Worm (Caenorhabditis elegans) whole organism, young adult: Measurements from ENCODE around the gene msp-38.

Source experiments
- B0261.1 ChIP-seq: sonication (generic microtip); optimal IDR thresholded peaks from 2 replicates; lab custom pipeline; 2016; ENCODE audit warnings: mild to moderate bottlenecking, missing genetic modification characterization, moderate library complexity, missing compliant biosample characterization
- ama-1 ChIP-seq, 3 experiments: fragments of 150-350 bp in 1 of 3; sonication (generic microtip) in 2 of 3; optimal IDR thresholded peaks; 2 replicates each; lab custom pipeline; 2014 to 2018; ENCODE audit warnings: missing biosample characterization in 2 of 3, missing genetic modification characterization in 2 of 3, missing genetic modification reagents in 2 of 3
- ets-4 ChIP-seq: fragments of 200-800 bp; sonication (Bioruptor generic); optimal IDR thresholded peaks from 2 replicates; lab custom pipeline; 2018; ENCODE audit warnings: mild to moderate bottlenecking, missing genetic modification characterization, missing compliant biosample characterization
- madf-10 ChIP-seq: sonication (generic microtip); optimal IDR thresholded peaks from 2 replicates; lab custom pipeline; 2016; ENCODE audit warnings: mild to moderate bottlenecking, missing genetic modification characterization, missing compliant biosample characterization
- snpc-3.4 ChIP-seq: sonication (generic microtip); optimal IDR thresholded peaks from 2 replicates; lab custom pipeline; 2017; ENCODE audit warnings: missing genetic modification characterization, mild to moderate bottlenecking, missing compliant biosample characterization, antibody characterized with exemption, moderate library complexity, missing genotype, missing genetic modification reagents

- no peak for TF ChIP-seq ets-4 (GFP tag; lab: Kevin White, UChicago)
- TF ChIP-seq B0261.1 (tag; lab: Kevin White, UChicago): no peak
- no peak for TF ChIP-seq snpc-3.4 (tag; lab: Kevin White, UChicago)
- TF ChIP-seq madf-10 (tag; lab: Kevin White, UChicago): no peak
- TF ChIP-seq ama-1 (optimal IDR thresholded peaks at IDR 0.05; lab: Kevin White, UChicago): no peak
- TF ChIP-seq ama-1 (GFP tag; optimal IDR thresholded peaks at IDR 0.05; lab: Kevin White, UChicago): no peak
Observed at ce11 chrIV:10128906-10129386, 14.6 kb downstream of the msp-38 start, which contains the start of the genes gtbp-1 and K08F4.3.
